Worm (Caenorhabditis elegans): ENCODE data around the gene srsx-17.

- TF ChIP-seq nfya-1 (tag; optimal IDR thresholded peaks at IDR 0.05; ENCODE audit: insufficient read depth) = no peak
- no peak for TF ChIP-seq ama-1 (optimal IDR thresholded peaks at IDR 0.05)
- no peak for TF ChIP-seq ztf-11 (tag; optimal IDR thresholded peaks at IDR 0.05)
- no peak for TF ChIP-seq pqm-1 (tag; optimal IDR thresholded peaks at IDR 0.05)
- no peak for TF ChIP-seq aly-2 (tag; optimal IDR thresholded peaks at IDR 0.05)
- TF ChIP-seq nhr-237 (tag; optimal IDR thresholded peaks at IDR 0.05) = no peak
- no peak for TF ChIP-seq R02D3.7 (tag; optimal IDR thresholded peaks at IDR 0.05)
- no peak for TF ChIP-seq ztf-4 (tag; optimal IDR thresholded peaks at IDR 0.05)
- no peak for TF ChIP-seq nhr-12 (tag; optimal IDR thresholded peaks at IDR 0.05)
- no peak for TF ChIP-seq elt-2 (tag; optimal IDR thresholded peaks at IDR 0.05)
- TF ChIP-seq eor-1 (tag; optimal IDR thresholded peaks at IDR 0.05) = no peak
- no peak for TF ChIP-seq ceh-28 (tag; optimal IDR thresholded peaks at IDR 0.05)
Measured at ce11 chrV:5893015-5893414, 34.4 kb upstream of the srsx-17 start, which contains the start of gene C04E6.7.
